Worm (Caenorhabditis elegans) whole organism, L3 larva: ENCODE data around the gene ugt-40.
A peak's percentile ranks its signal among the peaks of the same experiment; 100 is the strongest.

Experiments used
- R02D3.7 ChIP-seq: fragments of 150-350 bp; optimal IDR thresholded peaks from 2 replicates; lab custom pipeline; 2014; ENCODE audit warnings: missing biosample characterization, missing genetic modification characterization
- ZK546.5 ChIP-seq: sonication (generic microtip); optimal IDR thresholded peaks from 2 replicates; lab custom pipeline; 2017; ENCODE audit warnings: missing biosample characterization, missing genetic modification characterization
- aly-2 ChIP-seq: fragments of 150-350 bp; optimal IDR thresholded peaks from 2 replicates; lab custom pipeline; 2014; ENCODE audit warnings: missing biosample characterization, missing genetic modification characterization
- ceh-28 ChIP-seq: fragments of 150-350 bp; optimal IDR thresholded peaks from 2 replicates; lab custom pipeline; 2014; ENCODE audit warnings: missing biosample characterization, missing genetic modification reagents, missing genetic modification characterization
- daf-12 ChIP-seq: fragments of 150-350 bp; optimal IDR thresholded peaks from 2 replicates; lab custom pipeline; 2014; ENCODE audit warnings: missing biosample characterization, missing genetic modification reagents, missing genetic modification characterization
- egl-5 ChIP-seq: fragments of 150-350 bp; optimal IDR thresholded peaks from 2 replicates; lab custom pipeline; 2017; ENCODE audit warnings: missing biosample characterization, missing genetic modification reagents, missing genetic modification characterization, inconsistent platforms
- elt-2 ChIP-seq: sonication (generic microtip); optimal IDR thresholded peaks from 2 replicates; lab custom pipeline; 2016; ENCODE audit warnings: missing genetic modification reagents, mild to moderate bottlenecking, missing genetic modification characterization, missing compliant biosample characterization
- elt-3 ChIP-seq, 3 experiments: fragments of 150-350 bp in 1 of 3; sonication (generic microtip) in 2 of 3; optimal IDR thresholded peaks; 2 replicates in 2 of 3; 4 replicates in 1 of 3; lab custom pipeline; 2014 to 2017; ENCODE audit warnings: missing biosample characterization in 3 of 3, missing genetic modification characterization in 3 of 3
- eor-1 ChIP-seq, 2 experiments: fragments of 150-350 bp; optimal IDR thresholded peaks; 2 replicates each; lab custom pipeline; 2014 to 2018; ENCODE audit warnings: missing biosample characterization in 2 of 2, missing genetic modification characterization in 2 of 2
- fkh-10 ChIP-seq: sonication (generic microtip); optimal IDR thresholded peaks from 2 replicates; lab custom pipeline; 2017; ENCODE audit warnings: missing biosample characterization, missing genetic modification reagents, missing genetic modification characterization
- fkh-2 ChIP-seq: fragments of 150-350 bp; optimal IDR thresholded peaks from 2 replicates; lab custom pipeline; 2014; ENCODE audit warnings: missing biosample characterization, missing genetic modification reagents, missing genetic modification characterization
- fos-1 ChIP-seq: fragments of 150-350 bp; optimal IDR thresholded peaks from 2 replicates; lab custom pipeline; 2014; ENCODE audit warnings: missing biosample characterization, missing genetic modification characterization
- jun-1 ChIP-seq: fragments of 150-350 bp; optimal IDR thresholded peaks from 2 replicates; lab custom pipeline; 2014; ENCODE audit warnings: missing biosample characterization, missing genetic modification reagents, missing genetic modification characterization
- lin-15B ChIP-seq: fragments of 150-350 bp; optimal IDR thresholded peaks from 2 replicates; lab custom pipeline; 2014; ENCODE audit warnings: missing biosample characterization, missing genetic modification characterization
- lsy-12 ChIP-seq: sonication (generic microtip); optimal IDR thresholded peaks from 2 replicates; lab custom pipeline; 2016; ENCODE audit warnings: mild to moderate bottlenecking, missing genetic modification characterization, missing compliant biosample characterization
- mml-1 ChIP-seq: fragments of 150-350 bp; sonication (generic microtip); optimal IDR thresholded peaks from 3 replicates; lab custom pipeline; 2014; ENCODE audit warnings: missing biosample characterization, missing genetic modification characterization
- nhr-11 ChIP-seq: fragments of 150-350 bp; optimal IDR thresholded peaks from 2 replicates; lab custom pipeline; 2014; ENCODE audit warnings: missing biosample characterization, missing genetic modification characterization
- nhr-23 ChIP-seq: fragments of 150-350 bp; optimal IDR thresholded peaks from 2 replicates; lab custom pipeline; 2014; ENCODE audit warnings: missing biosample characterization, missing genetic modification reagents, missing genetic modification characterization
- nhr-237 ChIP-seq: fragments of 150-350 bp; optimal IDR thresholded peaks from 2 replicates; lab custom pipeline; 2014; ENCODE audit warnings: missing biosample characterization, missing genetic modification characterization
- nhr-67 ChIP-seq: fragments of 150-350 bp; optimal IDR thresholded peaks from 2 replicates; lab custom pipeline; 2014; ENCODE audit warnings: missing biosample characterization, missing genetic modification characterization
- nhr-76 ChIP-seq: fragments of 150-350 bp; sonication (generic microtip); optimal IDR thresholded peaks from 5 replicates; lab custom pipeline; 2014; ENCODE audit warnings: missing biosample characterization, missing genetic modification characterization
- nhr-77 ChIP-seq: fragments of 150-350 bp; optimal IDR thresholded peaks from 2 replicates; lab custom pipeline; 2014; ENCODE audit warnings: missing biosample characterization, missing genetic modification characterization
- pha-4 ChIP-seq: fragments of 150-350 bp; optimal IDR thresholded peaks from 2 replicates; lab custom pipeline; 2014; ENCODE audit warnings: missing biosample characterization, missing genetic modification reagents, missing genetic modification characterization
- pqm-1 ChIP-seq: fragments of 150-350 bp; optimal IDR thresholded peaks from 2 replicates; lab custom pipeline; 2017; ENCODE audit warnings: missing biosample characterization, missing genetic modification characterization, inconsistent platforms
- skn-1 ChIP-seq: fragments of 150-350 bp; optimal IDR thresholded peaks from 2 replicates; lab custom pipeline; 2014; ENCODE audit warnings: missing biosample characterization, missing genetic modification characterization
- snpc-4 ChIP-seq: fragments of 150-350 bp; optimal IDR thresholded peaks from 2 replicates; lab custom pipeline; 2014; ENCODE audit warnings: missing biosample characterization, missing genetic modification characterization
- tbx-2 ChIP-seq: sonication (generic microtip); optimal IDR thresholded peaks from 2 replicates; lab custom pipeline; 2016; ENCODE audit warnings: mild to moderate bottlenecking, missing genetic modification characterization, missing compliant biosample characterization
- unc-39 ChIP-seq: sonication (generic microtip); optimal IDR thresholded peaks from 4 replicates; lab custom pipeline; 2017; ENCODE audit warnings: missing biosample characterization, missing genetic modification characterization
- unc-62 ChIP-seq: fragments of 150-350 bp; sonication (generic microtip); optimal IDR thresholded peaks from 4 replicates; lab custom pipeline; 2014; ENCODE audit warnings: missing biosample characterization, missing genetic modification reagents, missing genetic modification characterization
- zag-1 ChIP-seq: fragments of 150-350 bp; optimal IDR thresholded peaks from 2 replicates; lab custom pipeline; 2014; ENCODE audit warnings: missing biosample characterization, missing genetic modification characterization
- ztf-11 ChIP-seq: fragments of 150-350 bp; optimal IDR thresholded peaks from 2 replicates; lab custom pipeline; 2014; ENCODE audit warnings: missing biosample characterization, missing genetic modification characterization
- ztf-4 ChIP-seq: fragments of 150-350 bp; optimal IDR thresholded peaks from 2 replicates; lab custom pipeline; 2014; ENCODE audit warnings: missing biosample characterization, missing genetic modification characterization

The ugt-40 gene

ce11 chrV:7153046-7153445 lies 11.3 kb upstream of the ugt-40 start, which contains the start of gene fat-7:
TSS of gene fat-7 (minus strand) at chrV:7153146.
- TF ChIP-seq nhr-11 (no peak), eor-1 (tag; optimal IDR thresholded peaks at IDR 0.05; lab: Kevin White, UChicago) (no peak), nhr-67 (tag; lab: Kevin White, UChicago) (no peak), fkh-10 (GFP tag; lab: Kevin White, UChicago) (no peak), egl-5 (tag; lab: Kevin White, UChicago) (no peak), nhr-76 (tag; lab: Kevin White, UChicago) (no peak), unc-39 (tag; lab: Kevin White, UChicago) (no peak), aly-2 (tag; lab: Kevin White, UChicago) (no peak), snpc-4 (tag; lab: Kevin White, UChicago) (no peak), elt-3 (tag; optimal IDR thresholded peaks at IDR 0.05; lab: Kevin White, UChicago) (no peak), zag-1 (no peak), fos-1 (no peak), nhr-23 (tag; lab: Kevin White, UChicago) (no peak), skn-1 (no peak), ceh-28 (tag; lab: Kevin White, UChicago) (no peak), lsy-12 (tag; lab: Kevin White, UChicago) (no peak), lin-15B (tag; lab: Kevin White, UChicago) (no peak), elt-2 (no peak)
- TF ChIP-seq, all 47 proteins: peak for 0

ce11 chrV:7150570-7150969 lies 8.8 kb upstream of the ugt-40 start, which contains the start of gene F10D2.8:
TSS of gene F10D2.8 (minus strand) at chrV:7150714.
- TF ChIP-seq R02D3.7 (tag; lab: Kevin White, UChicago) (no peak), elt-2 (peak; percentile 89), pqm-1 (peak; percentile 95), pha-4 (tag; lab: Kevin White, UChicago) (peak; percentile 35), jun-1 (tag; lab: Kevin White, UChicago) (peak; percentile 21)

DNA sequence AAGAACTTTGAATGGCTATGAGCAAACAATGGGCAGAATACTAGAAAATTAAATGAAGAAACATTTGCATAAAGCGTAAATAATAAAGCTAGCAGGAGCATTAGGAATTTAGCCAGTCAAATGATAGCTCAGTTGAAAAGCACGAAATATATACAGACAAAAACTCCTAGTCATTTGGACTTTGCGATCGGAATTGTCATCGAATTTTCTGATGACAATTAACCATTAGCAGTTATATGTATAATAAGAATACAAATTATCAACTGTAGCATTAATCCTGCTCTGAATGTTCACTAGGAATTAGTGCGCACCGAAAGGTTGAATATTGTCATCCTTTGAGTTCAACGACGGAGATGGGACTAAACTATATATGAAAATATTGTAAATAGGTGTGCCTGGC lies 5.6 kb upstream of the ugt-40 start, which contains the start of gene ugt-38:
ugt-38 (minus strand) TSS at position 101 of the 400 bp plus-strand sequence.
- TF ChIP-seq unc-39 (tag; lab: Kevin White, UChicago), result no peak

DNA sequence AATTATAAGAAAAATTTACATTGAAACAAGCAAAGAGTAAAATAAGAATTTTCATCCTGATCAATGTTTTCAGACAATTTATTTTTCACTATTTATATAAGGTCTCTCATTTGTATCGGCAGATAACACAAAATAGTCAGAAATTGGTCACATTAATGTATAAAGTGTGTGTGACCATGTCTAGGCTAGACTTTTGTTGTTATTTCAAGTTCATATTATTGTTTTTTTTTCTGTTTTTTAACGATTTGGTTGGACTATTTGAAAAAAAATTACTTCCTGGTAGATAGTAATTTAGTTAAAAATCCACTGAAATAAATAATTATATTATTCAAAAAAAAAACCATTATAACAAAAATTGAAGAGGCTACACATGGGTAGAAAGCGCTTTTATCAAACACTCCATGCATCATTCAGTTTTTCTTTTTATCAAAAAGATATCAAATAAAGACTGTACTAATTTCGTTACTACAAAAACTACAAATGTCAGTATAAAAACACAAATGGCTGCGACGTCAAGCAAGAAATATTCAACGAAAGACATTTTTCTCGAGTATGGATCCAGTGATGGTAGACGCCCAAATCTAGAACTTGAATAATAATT lies 3.6 kb upstream of the ugt-40 start, which contains the start of gene ugt-37:
ugt-37 (minus strand) TSS at position 69 of the 601 bp plus-strand sequence.
- TF ChIP-seq elt-2, result peak; percentile 33
- no peak for TF ChIP-seq tbx-2 (tag; lab: Kevin White, UChicago)
- no peak for TF ChIP-seq mml-1 (tag; lab: Kevin White, UChicago)

DNA sequence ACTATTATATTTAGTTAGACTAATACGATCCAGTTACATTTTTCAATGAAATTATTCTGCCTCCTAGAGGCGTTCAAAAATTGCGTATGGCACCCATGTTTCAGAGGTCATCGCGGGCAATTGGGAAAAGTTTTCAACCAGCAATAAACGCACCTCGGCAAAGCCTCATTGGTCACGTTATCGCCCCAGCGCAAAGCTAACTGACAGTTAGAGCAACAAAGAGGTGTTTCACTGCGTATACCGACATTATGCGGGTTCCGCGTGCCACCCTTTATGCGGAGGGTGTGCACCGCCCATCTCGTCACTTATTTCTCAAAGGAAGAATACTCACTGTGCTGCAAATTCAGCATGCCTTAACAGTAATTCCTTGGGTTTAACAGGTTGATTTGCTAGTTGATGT lies 897 bp upstream of the ugt-40 start:
- TF ChIP-seq ceh-28 (tag; lab: Kevin White, UChicago), result no peak
- peak; percentile 33 for TF ChIP-seq elt-2
- TF ChIP-seq egl-5 (tag; lab: Kevin White, UChicago), result no peak
- TF ChIP-seq unc-39 (tag; lab: Kevin White, UChicago), result no peak
- peak; percentile 68 for TF ChIP-seq snpc-4 (tag; lab: Kevin White, UChicago)
- peak; percentile 46 for TF ChIP-seq pqm-1

DNA sequence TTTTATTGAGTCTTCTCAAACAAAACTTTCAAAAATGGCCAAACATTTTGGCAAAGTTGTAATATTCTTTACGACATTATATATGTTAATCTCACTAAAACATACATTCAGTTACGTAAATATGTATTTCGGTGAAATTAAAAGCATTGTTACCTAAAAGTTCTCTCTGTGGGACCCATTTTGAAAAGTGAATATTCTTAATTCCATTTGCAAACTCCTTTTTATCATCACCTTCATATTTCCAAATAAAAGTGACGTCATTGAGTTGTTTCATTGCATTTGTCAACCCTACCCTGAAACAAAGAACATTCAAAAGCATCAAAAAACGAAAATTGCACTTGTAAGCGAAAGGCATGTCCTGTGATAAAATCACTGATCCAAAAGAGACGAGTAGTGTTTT lies 1.4 kb downstream of the ugt-40 start:
- TF ChIP-seq pqm-1, result peak; percentile 7
- TF ChIP-seq pha-4 (tag; lab: Kevin White, UChicago), result no peak
- TF ChIP-seq ztf-4, result no peak
- no peak for TF ChIP-seq nhr-11
- TF ChIP-seq unc-62 (GFP tag; lab: Kevin White, UChicago), result no peak
- no peak for TF ChIP-seq ztf-11 (tag; lab: Kevin White, UChicago)

DNA sequence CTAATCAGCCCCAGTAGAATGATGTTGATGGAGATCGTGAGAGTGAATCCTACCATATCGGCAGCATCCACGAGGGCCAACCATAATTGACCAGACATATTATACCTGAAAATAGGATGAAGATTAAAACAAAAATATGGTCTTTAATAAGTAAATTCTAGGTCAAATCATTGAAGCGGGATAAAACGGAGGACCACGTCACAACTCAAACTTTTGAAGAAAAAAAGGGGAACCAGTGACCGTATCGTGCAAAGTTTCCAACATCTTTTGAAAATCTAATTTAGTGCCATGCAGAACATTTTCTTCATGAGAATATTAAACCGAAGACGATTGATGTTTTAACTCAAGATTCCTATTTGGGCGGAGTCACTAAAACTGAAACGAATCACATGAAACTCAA lies 3.4 kb downstream of the ugt-40 start, which contains the start of gene str-112:
str-112 (minus strand) TSS at position 101 of the 400 bp plus-strand sequence.
- TF ChIP-seq nhr-77 (tag; lab: Kevin White, UChicago) (no peak), unc-39 (tag; lab: Kevin White, UChicago) (no peak), skn-1 (no peak), daf-12 (tag; lab: Kevin White, UChicago) (no peak), ZK546.5 (no peak), fkh-2 (tag; lab: Kevin White, UChicago) (no peak), nhr-237 (tag; lab: Kevin White, UChicago) (no peak), eor-1 (tag; optimal IDR thresholded peaks at IDR 0.05; lab: Kevin White, UChicago) (no peak), ztf-4 (no peak)
